Fruit fly (Drosophila melanogaster): ENCODE data around the gene CG43094.

Gene CG43094

dm6 chr3R:22727857-22728256 is 42.9 kb downstream of the CG43094 start (continued):
- TF ChIP-seq CG34406 (GFP tag; optimal IDR thresholded peaks at IDR 0.05) (no peak), lz (GFP tag; optimal IDR thresholded peaks at IDR 0.05) (peak; percentile 16), CG6808 (GFP tag; optimal IDR thresholded peaks at IDR 0.05) (no peak), Hr39 (GFP tag; optimal IDR thresholded peaks at IDR 0.05) (no peak)

- TF ChIP-seq CG34406 (GFP tag; optimal IDR thresholded peaks at IDR 0.05) (no peak), CG6163 (GFP tag; IDR thresholded peaks at IDR 0.05) (no peak), Lpt (GFP tag; optimal IDR thresholded peaks at IDR 0.05) (no peak), Gug (GFP tag; IDR thresholded peaks at IDR 0.05) (no peak), eg (GFP tag; IDR thresholded peaks at IDR 0.05) (no peak), Eip75B (GFP tag; optimal IDR thresholded peaks at IDR 0.05) (no peak), salr (GFP tag; optimal IDR thresholded peaks at IDR 0.05) (no peak), CG8632 (GFP tag; optimal IDR thresholded peaks at IDR 0.05) (no peak), Eip93F (GFP tag; optimal IDR thresholded peaks at IDR 0.05) (no peak), CG6276 (GFP tag; optimal IDR thresholded peaks at IDR 0.05) (no peak), Smox (GFP tag; optimal IDR thresholded peaks at IDR 0.05) (no peak), pdm3 (GFP tag; optimal IDR thresholded peaks at IDR 0.05) (no peak), Sox15 (GFP tag; optimal IDR thresholded peaks at IDR 0.05) (no peak), CG8119 (GFP tag; IDR thresholded peaks at IDR 0.05) (no peak), CG9139 (GFP tag; optimal IDR thresholded peaks at IDR 0.05) (no peak), net (GFP tag; optimal IDR thresholded peaks at IDR 0.05) (no peak), fd85E (GFP tag; optimal IDR thresholded peaks at IDR 0.05) (no peak), vri (GFP tag; optimal IDR thresholded peaks at IDR 0.05) (no peak), CG3919 (GFP tag; optimal IDR thresholded peaks at IDR 0.05) (no peak)
Observed at dm6 chr3R:22727456-22727833, 43.3 kb downstream of the CG43094 start.

dm6 chr3R:22726771-22727455 is 43.9 kb downstream of the CG43094 start, which contains the start of gene CG45049:
CG45049 (plus strand) TSS chr3R:22726967.
- TF ChIP-seq Hr39 (GFP tag; optimal IDR thresholded peaks at IDR 0.05) (peak; percentile 31), eg (GFP tag; IDR thresholded peaks at IDR 0.05) (no peak), fkh (GFP tag; optimal IDR thresholded peaks at IDR 0.05) (peak; percentile 63), lz (GFP tag; optimal IDR thresholded peaks at IDR 0.05) (peak; percentile 26), CG10631 (GFP tag; optimal IDR thresholded peaks at IDR 0.05) (peak; percentile 34), topi (GFP tag; optimal IDR thresholded peaks at IDR 0.05) (peak; percentile 13), Ets21C (GFP tag; optimal IDR thresholded peaks at IDR 0.05) (peak; percentile 9), Hr4 (GFP tag; optimal IDR thresholded peaks at IDR 0.05) (peak; percentile 4), CG16779 (tag; optimal IDR thresholded peaks at IDR 0.05) (peak; percentile 2), dsx (GFP tag; optimal IDR thresholded peaks at IDR 0.05; ENCODE audit: poor library complexity, severe bottlenecking) (no peak), CG3919 (GFP tag; optimal IDR thresholded peaks at IDR 0.05) (peak; percentile 13), Met (GFP tag; optimal IDR thresholded peaks at IDR 0.05) (peak; percentile 39), fd59A (GFP tag; optimal IDR thresholded peaks at IDR 0.05) (no peak), Eip78C (GFP tag) (peak; percentile 35)

- TF ChIP-seq CG11294 (GFP tag; IDR thresholded peaks at IDR 0.05) = no peak
- TF ChIP-seq CG8319 (GFP tag; optimal IDR thresholded peaks at IDR 0.05) = no peak
- peak; percentile 49 for TF ChIP-seq OdsH (GFP tag; optimal IDR thresholded peaks at IDR 0.05)
- TF ChIP-seq salr (GFP tag; optimal IDR thresholded peaks at IDR 0.05) = peak in 1 of 2 experiments; percentile 51
- no peak for TF ChIP-seq Hr39 (GFP tag; optimal IDR thresholded peaks at IDR 0.05)
- no peak for TF ChIP-seq dac (GFP tag; optimal IDR thresholded peaks at IDR 0.05)
- TF ChIP-seq acj6 (GFP tag; optimal IDR thresholded peaks at IDR 0.05) = peak; percentile 48
- TF ChIP-seq CG11902 (GFP tag; optimal IDR thresholded peaks at IDR 0.05) = no peak
- TF ChIP-seq svp (GFP tag) = peak; percentile 66
- TF ChIP-seq Hr4 (GFP tag; optimal IDR thresholded peaks at IDR 0.05) = peak; percentile 57
- TF ChIP-seq pdm3 (GFP tag; optimal IDR thresholded peaks at IDR 0.05) = peak; percentile 34
- TF ChIP-seq Ets96B (tag; optimal IDR thresholded peaks at IDR 0.05) = no peak
- no peak for TF ChIP-seq cyc (GFP tag; optimal IDR thresholded peaks at IDR 0.05)
- TF ChIP-seq CG16779 (tag; optimal IDR thresholded peaks at IDR 0.05) = no peak
- no peak for TF ChIP-seq Eip75B (GFP tag; optimal IDR thresholded peaks at IDR 0.05)
- TF ChIP-seq CG10669 (GFP tag; optimal IDR thresholded peaks at IDR 0.05) = peak; percentile 24
- TF ChIP-seq Eip78C (GFP tag) = peak; percentile 64
- TF ChIP-seq CG11762 (GFP tag; optimal IDR thresholded peaks at IDR 0.05; ENCODE audit: insufficient read depth) = peak; percentile 3
- peak; percentile 50 for TF ChIP-seq net (GFP tag; optimal IDR thresholded peaks at IDR 0.05)
- TF ChIP-seq CG6792 (GFP tag; optimal IDR thresholded peaks at IDR 0.05) = no peak
- no peak for TF ChIP-seq dsx (GFP tag; optimal IDR thresholded peaks at IDR 0.05; ENCODE audit: poor library complexity, severe bottlenecking)
- TF ChIP-seq fd85E (GFP tag; optimal IDR thresholded peaks at IDR 0.05) = no peak
- no peak for TF ChIP-seq Met (GFP tag; optimal IDR thresholded peaks at IDR 0.05)
Observed at dm6 chr3R:22726031-22726770, 44.6 kb downstream of the CG43094 start, which contains the start of gene RNF220. RNF220 (minus strand) TSS chr3R:22726414.
